Fruit fly (Drosophila melanogaster): ENCODE data around the gene CG2202.
A peak's percentile ranks its signal among the peaks of the same experiment; 100 is the strongest.

The CG2202 gene

DNA sequence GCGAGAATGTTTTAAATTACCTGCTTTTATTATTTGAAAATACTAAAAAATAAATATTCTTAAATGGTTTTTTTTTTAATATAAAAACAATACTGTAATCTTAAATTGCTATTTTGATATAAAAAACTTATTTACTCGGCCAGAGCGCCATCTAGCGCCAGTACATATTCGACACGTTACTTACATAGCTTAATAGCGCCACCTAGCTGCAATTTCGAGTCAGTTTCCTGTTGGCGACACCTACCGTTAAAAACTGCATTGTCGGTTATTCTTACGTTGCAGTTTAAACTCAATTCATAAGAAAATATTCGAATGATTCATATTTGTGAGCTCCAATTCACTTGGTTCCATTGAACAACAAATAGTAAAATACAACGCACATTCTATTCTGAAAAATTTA, 16.2 kb upstream of the CG2202 start (continued):
- TF ChIP-seq bab2 (GFP tag; optimal IDR thresholded peaks at IDR 0.05) (peak; percentile 66), Nf-YA (GFP tag; IDR thresholded peaks at IDR 0.05) (no peak), chif (GFP tag; optimal IDR thresholded peaks at IDR 0.05) (peak; percentile 21 to 74), vvl (GFP tag; IDR thresholded peaks at IDR 0.05) (peak; percentile 75; the same call in 1 of the 2 replicates), CG12236 (GFP tag; optimal IDR thresholded peaks at IDR 0.05) (no peak), Hr78 (GFP tag; optimal IDR thresholded peaks at IDR 0.05) (no peak), Spps (tag; optimal IDR thresholded peaks at IDR 0.05) (no peak), toy (GFP tag; IDR thresholded peaks at IDR 0.05) (no peak), CG12104 (GFP tag; optimal IDR thresholded peaks at IDR 0.05) (no peak), Rx (GFP tag; IDR thresholded peaks at IDR 0.05) (peak; percentile 41; the same call in 1 of the 2 replicates), CG17802 (tag; optimal IDR thresholded peaks at IDR 0.05) (peak; percentile 28), HmgD (GFP tag; optimal IDR thresholded peaks at IDR 0.05) (peak; percentile 30), CG18476 (GFP tag; optimal IDR thresholded peaks at IDR 0.05) (peak; percentile 34), emc (GFP tag; optimal IDR thresholded peaks at IDR 0.05) (peak; percentile 1), Hr39 (optimal IDR thresholded peaks at IDR 0.05) (no peak), C15 (GFP tag; IDR thresholded peaks at IDR 0.05) (no peak), shn (GFP tag; optimal IDR thresholded peaks at IDR 0.05) (peak; percentile 47), CG8765 (GFP tag; IDR thresholded peaks at IDR 0.05) (0 out of 2 replicates have a peak, but pooled peaks have one; percentile 6), Opbp (GFP tag; IDR thresholded peaks at IDR 0.05; ENCODE audit: partially characterized antibody) (peak; percentile 39; the same call in 1 of the 3 replicates), CG15073 (GFP tag; optimal IDR thresholded peaks at IDR 0.05) (no peak), Elba2 (GFP tag; optimal IDR thresholded peaks at IDR 0.05) (no peak), sisA (GFP tag; IDR thresholded peaks at IDR 0.05) (peak; percentile 67), hb (GFP tag; IDR thresholded peaks at IDR 0.05; ENCODE audit: partially characterized antibody) (no peak), Vsx1 (GFP tag; optimal IDR thresholded peaks at IDR 0.05) (no peak), unc-4 (GFP tag; IDR thresholded peaks at IDR 0.05; ENCODE audit: partially characterized antibody) (no peak), Trl (optimal IDR thresholded peaks at IDR 0.05) (no peak), Trl (GFP tag; optimal IDR thresholded peaks at IDR 0.05) (peak; percentile 78), HLH54F (GFP tag; optimal IDR thresholded peaks at IDR 0.05) (peak; percentile 50), CG7839 (tag; optimal IDR thresholded peaks at IDR 0.05) (peak; percentile 70), grn (GFP tag; optimal IDR thresholded peaks at IDR 0.05) (no peak), CG17912 (GFP tag; optimal IDR thresholded peaks at IDR 0.05) (peak; percentile 65), CG1024 (GFP tag; IDR thresholded peaks at IDR 0.05) (peak; percentile 65), CG5180 (GFP tag; optimal IDR thresholded peaks at IDR 0.05) (no peak), CG11560 (tag; IDR thresholded peaks at IDR 0.05) (no peak), B-H1 (GFP tag; IDR thresholded peaks at IDR 0.05) (peak; percentile 35; the same call in 2 of the 3 replicates), ara (GFP tag; IDR thresholded peaks at IDR 0.05) (no peak), bowl (GFP tag; IDR thresholded peaks at IDR 0.05) (no peak), CG30020 (tag; optimal IDR thresholded peaks at IDR 0.05) (no peak), CG16815 (GFP tag; optimal IDR thresholded peaks at IDR 0.05) (peak; percentile 42), CG15479 (GFP tag; optimal IDR thresholded peaks at IDR 0.05) (no peak), sc (optimal IDR thresholded peaks at IDR 0.05) (no peak), sc (GFP tag; optimal IDR thresholded peaks at IDR 0.05) (no peak), CG9817 (tag; optimal IDR thresholded peaks at IDR 0.05) (peak; percentile 79), sens (GFP tag) (peak; percentile 83), MTF-1 (GFP tag; optimal IDR thresholded peaks at IDR 0.05; ENCODE audit: borderline replicate concordance) (peak; percentile 17), org-1 (GFP tag; optimal IDR thresholded peaks at IDR 0.05) (no peak), CG13287 (GFP tag; IDR thresholded peaks at IDR 0.05; ENCODE audit: partially characterized antibody) (no peak), CG3726 (GFP tag; IDR thresholded peaks at IDR 0.05) (no peak), maf-S (GFP tag; optimal IDR thresholded peaks at IDR 0.05) (peak; percentile 41), CG18619 (GFP tag; optimal IDR thresholded peaks at IDR 0.05) (peak; percentile 44), HHEX (GFP tag; optimal IDR thresholded peaks at IDR 0.05) (peak; percentile 53), D19A (tag; optimal IDR thresholded peaks at IDR 0.05) (no peak)
